Worm (Caenorhabditis elegans) whole organism, L1 larva: ENCODE measurements around the gene B0464.6.
A peak's percentile ranks its signal among the peaks of the same experiment; 100 is the strongest.

Experiments
- C04F5.9 ChIP-seq: sonication (generic microtip); optimal IDR thresholded peaks from 2 replicates; lab custom pipeline; 2016; ENCODE audit warnings: missing genetic modification characterization, missing compliant biosample characterization
- C34B4.2 ChIP-seq: sonication (generic microtip); optimal IDR thresholded peaks from 2 replicates; lab custom pipeline; 2017; ENCODE audit warnings: mild to moderate bottlenecking, missing genetic modification characterization, missing compliant biosample characterization
- F16B12.6 ChIP-seq: fragments of 150-350 bp; optimal IDR thresholded peaks from 2 replicates; lab custom pipeline; 2014; ENCODE audit warnings: missing biosample characterization, missing genetic modification characterization
- Y116A8C.19 ChIP-seq: sonication (generic microtip); optimal IDR thresholded peaks from 2 replicates; lab custom pipeline; 2016; ENCODE audit warnings: missing compliant biosample characterization, missing genetic modification characterization, borderline replicate concordance
- aha-1 ChIP-seq: fragments of 150-350 bp; optimal IDR thresholded peaks from 2 replicates; lab custom pipeline; 2014; ENCODE audit warnings: missing biosample characterization, missing genetic modification characterization
- aly-2 ChIP-seq: fragments of 150-350 bp; optimal IDR thresholded peaks from 2 replicates; lab custom pipeline; 2014; ENCODE audit warnings: missing biosample characterization, missing genetic modification characterization
- blmp-1 ChIP-seq: fragments of 150-350 bp; optimal IDR thresholded peaks from 2 replicates; lab custom pipeline; 2014; ENCODE audit warnings: missing biosample characterization, missing genetic modification characterization
- ceh-82 ChIP-seq, 3 experiments: fragments of 150-350 bp in 1 of 3; sonication (generic microtip) in 2 of 3; optimal IDR thresholded peaks; 2 replicates each; lab custom pipeline; 2014 to 2017; ENCODE audit warnings: missing biosample characterization in 3 of 3, missing genetic modification characterization in 3 of 3
- ceh-90 ChIP-seq: sonication (generic microtip); optimal IDR thresholded peaks from 2 replicates; lab custom pipeline; 2016; ENCODE audit warnings: missing genetic modification characterization, missing compliant biosample characterization
- ces-1 ChIP-seq: fragments of 150-350 bp; optimal IDR thresholded peaks from 2 replicates; lab custom pipeline; 2014; ENCODE audit warnings: missing biosample characterization, missing genetic modification reagents, missing genetic modification characterization
- dpl-1 ChIP-seq, 3 experiments: fragments of 150-350 bp in 2 of 3; sonication (generic microtip) in 1 of 3; optimal IDR thresholded peaks; 2 replicates each; lab custom pipeline; 2014 to 2017; ENCODE audit warnings: missing biosample characterization in 3 of 3, missing genetic modification characterization in 3 of 3, missing genetic modification reagents in 3 of 3
- dsc-1 ChIP-seq: sonication (generic microtip); optimal IDR thresholded peaks from 2 replicates; lab custom pipeline; 2016; ENCODE audit warnings: mild to moderate bottlenecking, missing genetic modification characterization, missing compliant biosample characterization
- efl-1 ChIP-seq, 4 experiments: fragments of 150-350 bp; optimal IDR thresholded peaks in 3 of 4; peaks in 1 of 4; 1 replicate in 1 of 4; 2 replicates in 3 of 4; lab custom pipeline; 2014; ENCODE audit warnings: missing biosample characterization in 2 of 4, missing genetic modification characterization in 2 of 4, missing genetic modification reagents in 2 of 4
- efl-3 ChIP-seq: fragments of 200-800 bp; sonication (Bioruptor generic); optimal IDR thresholded peaks from 2 replicates; lab custom pipeline; 2018; ENCODE audit warnings: mild to moderate bottlenecking, missing genetic modification characterization, missing compliant biosample characterization
- egl-13 ChIP-seq: sonication (generic microtip); optimal IDR thresholded peaks from 2 replicates; lab custom pipeline; 2016; ENCODE audit warnings: missing genotype, missing genetic modification reagents, missing genetic modification characterization, missing compliant biosample characterization
- egl-27 ChIP-seq, 2 experiments: fragments of 150-350 bp in 1 of 2; sonication (generic microtip); optimal IDR thresholded peaks; 3 replicates each; lab custom pipeline; 2017 to 2018; ENCODE audit warnings: missing biosample characterization in 2 of 2, missing genetic modification characterization in 2 of 2, missing genetic modification reagents in 2 of 2
- elt-2 ChIP-seq: sonication (generic microtip); optimal IDR thresholded peaks from 2 replicates; lab custom pipeline; 2016; ENCODE audit warnings: missing genetic modification characterization, mild to moderate bottlenecking, inconsistent platforms, missing compliant biosample characterization, missing genetic modification reagents
- fkh-10 ChIP-seq: sonication (generic microtip); optimal IDR thresholded peaks from 2 replicates; lab custom pipeline; 2017; ENCODE audit warnings: missing biosample characterization, missing genetic modification reagents, missing genetic modification characterization
- fkh-4 ChIP-seq: sonication (generic microtip); optimal IDR thresholded peaks from 2 replicates; lab custom pipeline; 2016; ENCODE audit warnings: missing compliant biosample characterization, missing genetic modification characterization, borderline replicate concordance
- fkh-8 ChIP-seq: sonication (generic microtip); optimal IDR thresholded peaks from 2 replicates; lab custom pipeline; 2016; ENCODE audit warnings: mild to moderate bottlenecking, missing genetic modification characterization, missing compliant biosample characterization
- fos-1 ChIP-seq: fragments of 150-350 bp; optimal IDR thresholded peaks from 2 replicates; lab custom pipeline; 2014; ENCODE audit warnings: missing biosample characterization, missing genetic modification characterization
- hlh-17 ChIP-seq: fragments of 200-800 bp; sonication (Bioruptor generic); optimal IDR thresholded peaks from 2 replicates; lab custom pipeline; 2018; ENCODE audit warnings: missing genetic modification characterization, mild to moderate bottlenecking, missing compliant biosample characterization, moderate library complexity, borderline replicate concordance
- hlh-4 ChIP-seq: sonication (generic microtip); optimal IDR thresholded peaks from 2 replicates; lab custom pipeline; 2016; ENCODE audit warnings: mild to moderate bottlenecking, missing genetic modification characterization, missing compliant biosample characterization
- hpl-2 ChIP-seq: fragments of 150-350 bp; optimal IDR thresholded peaks from 2 replicates; lab custom pipeline; 2014; ENCODE audit warnings: missing biosample characterization, missing genetic modification reagents, missing genetic modification characterization
- irx-1 ChIP-seq: sonication (generic microtip); optimal IDR thresholded peaks from 2 replicates; lab custom pipeline; 2016; ENCODE audit warnings: missing genetic modification characterization, missing compliant biosample characterization
- isw-1 ChIP-seq: fragments of 200-800 bp; sonication (Bioruptor generic); IDR thresholded peaks from 2 replicates; pipeline ENCODE4 v1.3.6; 2022; ENCODE audit warnings: missing genetic modification characterization, missing compliant biosample characterization
- lin-13 ChIP-seq: fragments of 150-350 bp; optimal IDR thresholded peaks from 2 replicates; lab custom pipeline; 2014; ENCODE audit warnings: missing biosample characterization, missing genetic modification reagents, missing genetic modification characterization
- lin-14 ChIP-seq: fragments of 200-800 bp; sonication (Bioruptor generic); optimal IDR thresholded peaks from 2 replicates; lab custom pipeline; 2018; ENCODE audit warnings: mild to moderate bottlenecking, missing genetic modification characterization, moderate library complexity, missing compliant biosample characterization
- lin-39 ChIP-seq: fragments of 150-350 bp; optimal IDR thresholded peaks from 2 replicates; lab custom pipeline; 2014; ENCODE audit warnings: missing biosample characterization, missing genetic modification reagents, missing genetic modification characterization
- nhr-19 ChIP-seq: fragments of 200-800 bp; sonication (Bioruptor generic); conservative IDR thresholded peaks from 2 replicates; pipeline ENCODE4 v1.3.6; 2022; ENCODE audit warnings: missing genetic modification characterization, missing compliant biosample characterization
- nhr-20 ChIP-seq: sonication (generic microtip); optimal IDR thresholded peaks from 2 replicates; lab custom pipeline; 2016; ENCODE audit warnings: mild to moderate bottlenecking, missing genetic modification characterization, missing compliant biosample characterization
- nhr-237 ChIP-seq: fragments of 150-350 bp; optimal IDR thresholded peaks from 2 replicates; lab custom pipeline; 2014; ENCODE audit warnings: missing biosample characterization, missing genetic modification characterization
- nhr-47 ChIP-seq: sonication (generic microtip); optimal IDR thresholded peaks from 2 replicates; lab custom pipeline; 2016; ENCODE audit warnings: mild to moderate bottlenecking, missing genetic modification characterization, moderate library complexity, missing compliant biosample characterization
- nhr-77 ChIP-seq: fragments of 150-350 bp; optimal IDR thresholded peaks from 2 replicates; lab custom pipeline; 2014; ENCODE audit warnings: missing biosample characterization, missing genetic modification characterization
- nhr-85 ChIP-seq: sonication (generic microtip); peaks from one replicate; lab custom pipeline; 2016; ENCODE audit warnings: missing genetic modification characterization, inconsistent platforms, missing compliant biosample characterization
- nhr-90 ChIP-seq: sonication (generic microtip); optimal IDR thresholded peaks from 2 replicates; lab custom pipeline; 2016; ENCODE audit warnings: mild to moderate bottlenecking, missing genetic modification characterization, missing compliant biosample characterization; ENCODE audit not compliant: poor library complexity
- pag-3 ChIP-seq: sonication (generic microtip); optimal IDR thresholded peaks from 2 replicates; lab custom pipeline; 2017; ENCODE audit warnings: missing genetic modification characterization, mild to moderate bottlenecking, missing compliant biosample characterization, antibody characterized with exemption, borderline replicate concordance; ENCODE audit not compliant: insufficient read depth
- pax-3 ChIP-seq: fragments of 200-800 bp; sonication (Bioruptor generic); optimal IDR thresholded peaks from 2 replicates; lab custom pipeline; 2018; ENCODE audit warnings: mild to moderate bottlenecking, missing genetic modification characterization, moderate library complexity, missing compliant biosample characterization
- rnt-1 ChIP-seq: sonication (generic microtip); optimal IDR thresholded peaks from 2 replicates; lab custom pipeline; 2016; ENCODE audit warnings: mild to moderate bottlenecking, missing genetic modification characterization, moderate library complexity, missing compliant biosample characterization
- sox-4 ChIP-seq: sonication (generic microtip); optimal IDR thresholded peaks from 2 replicates; lab custom pipeline; 2016; ENCODE audit warnings: missing genetic modification characterization, missing compliant biosample characterization
- sptf-1 ChIP-seq: fragments of 150-350 bp; optimal IDR thresholded peaks from 2 replicates; lab custom pipeline; 2014; ENCODE audit warnings: missing biosample characterization, missing genetic modification characterization
- sup-37 ChIP-seq: fragments of 200-800 bp; sonication (Bioruptor generic); optimal IDR thresholded peaks from 2 replicates; lab custom pipeline; 2018; ENCODE audit warnings: mild to moderate bottlenecking, missing genetic modification characterization, missing compliant biosample characterization
- swsn-7 ChIP-seq: sonication (generic microtip); optimal IDR thresholded peaks from 2 replicates; lab custom pipeline; 2016; ENCODE audit warnings: missing genetic modification characterization, missing compliant biosample characterization
- tbx-2 ChIP-seq: sonication (generic microtip); optimal IDR thresholded peaks from 2 replicates; lab custom pipeline; 2016; ENCODE audit warnings: missing genetic modification characterization, missing compliant biosample characterization
- tlp-1 ChIP-seq: fragments of 150-350 bp; optimal IDR thresholded peaks from 2 replicates; lab custom pipeline; 2014; ENCODE audit warnings: missing biosample characterization, missing genetic modification characterization
- unc-130 ChIP-seq: fragments of 150-350 bp; optimal IDR thresholded peaks from 2 replicates; lab custom pipeline; 2017; ENCODE audit warnings: missing biosample characterization, missing genetic modification characterization, inconsistent platforms
- unc-30 ChIP-seq: sonication (generic microtip); optimal IDR thresholded peaks from 2 replicates; lab custom pipeline; 2017; ENCODE audit warnings: missing biosample characterization, missing genetic modification characterization
- unc-62 ChIP-seq: fragments of 150-350 bp; optimal IDR thresholded peaks from 2 replicates; lab custom pipeline; 2014; ENCODE audit warnings: missing biosample characterization, missing genetic modification reagents, missing genetic modification characterization
- unc-86 ChIP-seq: sonication (generic microtip); optimal IDR thresholded peaks from 2 replicates; lab custom pipeline; 2016; ENCODE audit warnings: missing genetic modification characterization, missing compliant biosample characterization
- xbp-1 ChIP-seq: sonication (generic microtip); optimal IDR thresholded peaks from 2 replicates; lab custom pipeline; 2016; ENCODE audit warnings: missing genetic modification characterization, missing compliant biosample characterization
- ztf-11 ChIP-seq, 2 experiments: sonication (generic microtip); optimal IDR thresholded peaks; 2 replicates each; lab custom pipeline; 2016 to 2017; ENCODE audit warnings: missing genetic modification characterization in 2 of 2, missing biosample characterization in 1 of 2, missing compliant biosample characterization in 1 of 2
- ztf-4 ChIP-seq: fragments of 150-350 bp; optimal IDR thresholded peaks from 2 replicates; lab custom pipeline; 2014; ENCODE audit warnings: missing biosample characterization, missing genetic modification characterization

Gene B0464.6

DNA sequence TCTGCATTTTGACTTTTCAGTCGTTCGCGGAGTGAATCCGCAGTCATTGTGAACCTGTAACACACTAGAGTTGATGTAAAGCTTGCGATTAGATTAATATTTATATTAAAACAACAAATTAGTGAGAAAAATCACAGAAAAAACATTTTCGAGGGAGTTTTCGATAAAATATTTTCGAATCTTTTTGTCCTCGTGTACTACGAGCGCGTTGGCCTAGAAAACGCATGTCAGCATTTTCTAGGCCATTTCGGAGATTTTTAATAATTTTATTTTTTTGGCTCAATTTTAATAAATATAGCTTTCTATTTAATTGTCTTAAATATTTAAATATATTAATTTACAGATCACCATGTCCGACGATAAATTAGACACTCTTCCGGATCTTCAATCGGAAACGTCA, 341 bp downstream of the B0464.6 start, which contains the start of gene B0464.9:
B0464.9 (plus strand) TSS at position 344 of the 400 bp plus-strand sequence.
- no peak for TF ChIP-seq tlp-1 (tag; lab: Kevin White, UChicago)
- TF ChIP-seq elt-2 (tag; lab: Kevin White, UChicago) = peak; percentile 29
- TF ChIP-seq lin-14 (GFP tag; lab: Kevin White, UChicago) = peak; percentile 70
- TF ChIP-seq hpl-2 (GFP tag; lab: Kevin White, UChicago) = no peak
- TF ChIP-seq rnt-1 (tag; lab: Kevin White, UChicago) = peak; percentile 95
- TF ChIP-seq fkh-10 (GFP tag; lab: Kevin White, UChicago) = no peak
- TF ChIP-seq nhr-77 (tag; lab: Kevin White, UChicago) = no peak
- peak; percentile 90 for TF ChIP-seq fkh-4
- peak; percentile 31 to 66 (median 52) for TF ChIP-seq ceh-82 (tag; optimal IDR thresholded peaks at IDR 0.05; lab: Kevin White, UChicago)
- TF ChIP-seq nhr-85 = peak; percentile 94
- peak; percentile 91 for TF ChIP-seq ceh-90 (tag; lab: Kevin White, UChicago)
- peak; percentile 34 for TF ChIP-seq hlh-4 (tag; lab: Kevin White, UChicago)
- peak; percentile 78 for TF ChIP-seq dsc-1
- TF ChIP-seq sox-4 = peak; percentile 88
- TF ChIP-seq tbx-2 (tag; lab: Kevin White, UChicago) = peak; percentile 81
- TF ChIP-seq Y116A8C.19 = peak; percentile 47
- peak; percentile 48 for TF ChIP-seq unc-86 (tag; lab: Kevin White, UChicago)
- no peak for TF ChIP-seq sup-37 (GFP tag; lab: Kevin White, UChicago)
- TF ChIP-seq swsn-7 (tag; lab: Kevin White, UChicago) = peak; percentile 73
- peak; percentile 46 for TF ChIP-seq isw-1 (GFP tag; lab: Robert Waterston, UW)
- TF ChIP-seq nhr-19 (GFP tag; lab: Robert Waterston, UW) = peak; percentile 70
- TF ChIP-seq efl-1 (optimal IDR thresholded peaks at IDR 0.05; lab: Kevin White, UChicago) = peak; percentile 49 to 63
- peak; percentile 70 to 95 for TF ChIP-seq efl-1 (GFP tag; optimal IDR thresholded peaks at IDR 0.05 in 1 of 2; lab: Kevin White, UChicago)
- peak; percentile 16 to 70 (median 64) for TF ChIP-seq dpl-1 (GFP tag; optimal IDR thresholded peaks at IDR 0.05; lab: Kevin White, UChicago)
- TF ChIP-seq fkh-8 = peak; percentile 58
- TF ChIP-seq lin-13 (GFP tag; lab: Kevin White, UChicago) = no peak
- TF ChIP-seq ztf-11 (tag; optimal IDR thresholded peaks at IDR 0.05; lab: Kevin White, UChicago) = peak in 1 of 2 experiments; percentile 87
- TF ChIP-seq C04F5.9 (tag; lab: Kevin White, UChicago) = peak; percentile 79
- TF ChIP-seq xbp-1 = peak; percentile 74
- TF ChIP-seq egl-13 = peak; percentile 78
- TF ChIP-seq pag-3 = no peak
- TF ChIP-seq lin-39 (tag; lab: Kevin White, UChicago) = peak; percentile 5
- no peak for TF ChIP-seq F16B12.6
- TF ChIP-seq sptf-1 (tag; lab: Kevin White, UChicago) = no peak
- TF ChIP-seq irx-1 (tag; lab: Kevin White, UChicago) = peak; percentile 90
- TF ChIP-seq egl-27 (tag; optimal IDR thresholded peaks at IDR 0.05; lab: Kevin White, UChicago) = no peak
- TF ChIP-seq aha-1 (tag; lab: Kevin White, UChicago) = no peak
- TF ChIP-seq fos-1 (tag; lab: Kevin White, UChicago) = no peak
- no peak for TF ChIP-seq nhr-237 (tag; lab: Kevin White, UChicago)
- TF ChIP-seq nhr-47 (tag; lab: Kevin White, UChicago) = peak; percentile 83
- no peak for TF ChIP-seq hlh-17
- peak; percentile 74 for TF ChIP-seq nhr-20 (tag; lab: Kevin White, UChicago)
- TF ChIP-seq blmp-1 (tag; lab: Kevin White, UChicago) = peak; percentile 51
- TF ChIP-seq C34B4.2 (tag; lab: Kevin White, UChicago) = no peak
- no peak for TF ChIP-seq aly-2 (tag; lab: Kevin White, UChicago)
- peak; percentile 88 for TF ChIP-seq nhr-90 (tag; lab: Kevin White, UChicago)
- TF ChIP-seq unc-62 = no peak
- TF ChIP-seq efl-3 (GFP tag; lab: Kevin White, UChicago) = no peak
- no peak for TF ChIP-seq ztf-4
- TF ChIP-seq unc-130 = no peak
- no peak for TF ChIP-seq ces-1
- TF ChIP-seq unc-30 (tag; lab: Kevin White, UChicago) = no peak
- TF ChIP-seq pax-3 = peak; percentile 67
